Worm (Caenorhabditis elegans) whole organism, L3 larva: ENCODE data around the gene F47B8.2.

Experiments
- R02D3.7 ChIP-seq: fragments of 150-350 bp; optimal IDR thresholded peaks from 2 replicates; lab custom pipeline; 2014; ENCODE audit warnings: missing biosample characterization, missing genetic modification characterization
- aly-2 ChIP-seq: fragments of 150-350 bp; optimal IDR thresholded peaks from 2 replicates; lab custom pipeline; 2014; ENCODE audit warnings: missing biosample characterization, missing genetic modification characterization
- ama-1 ChIP-seq: fragments of 150-350 bp; optimal IDR thresholded peaks from 2 replicates; lab custom pipeline; 2018
- ceh-16 ChIP-seq: sonication (generic microtip); optimal IDR thresholded peaks from 2 replicates; lab custom pipeline; 2017; ENCODE audit warnings: missing biosample characterization, missing genetic modification characterization
- egl-27 ChIP-seq: sonication (generic microtip); optimal IDR thresholded peaks from 4 replicates; lab custom pipeline; 2017; ENCODE audit warnings: missing biosample characterization, missing genetic modification reagents, missing genetic modification characterization
- elt-1 ChIP-seq: fragments of 150-350 bp; optimal IDR thresholded peaks from 2 replicates; lab custom pipeline; 2014; ENCODE audit warnings: missing biosample characterization, missing genetic modification characterization
- fkh-10 ChIP-seq: sonication (generic microtip); optimal IDR thresholded peaks from 2 replicates; lab custom pipeline; 2017; ENCODE audit warnings: missing biosample characterization, missing genetic modification reagents, missing genetic modification characterization
- nfya-1 ChIP-seq: sonication (generic microtip); optimal IDR thresholded peaks from 2 replicates; lab custom pipeline; 2017; ENCODE audit warnings: missing genetic modification characterization, mild to moderate bottlenecking, missing compliant biosample characterization, antibody characterized with exemption, moderate library complexity; ENCODE audit not compliant: insufficient read depth
- pqm-1 ChIP-seq: fragments of 150-350 bp; optimal IDR thresholded peaks from 2 replicates; lab custom pipeline; 2017; ENCODE audit warnings: missing biosample characterization, missing genetic modification characterization, inconsistent platforms

ce11 chrV:14317204-14317603, 779 bp upstream of the F47B8.2 start:
- no peak for TF ChIP-seq elt-1
- TF ChIP-seq ceh-16 (tag; lab: Kevin White, UChicago) = no peak
- TF ChIP-seq aly-2 (tag; lab: Kevin White, UChicago) = no peak
- TF ChIP-seq ama-1 (lab: Kevin White, UChicago) = no peak
- no peak for TF ChIP-seq fkh-10 (GFP tag; lab: Kevin White, UChicago)
- no peak for TF ChIP-seq pqm-1 (tag; lab: Kevin White, UChicago)
- TF ChIP-seq R02D3.7 (tag; lab: Kevin White, UChicago) = no peak
- TF ChIP-seq egl-27 (tag; lab: Kevin White, UChicago) = no peak
- peak; percentile 11 for TF ChIP-seq nfya-1 (tag; lab: Kevin White, UChicago)
